Fruit fly (Drosophila melanogaster): ENCODE results near the gene Tbc1d15-17.

Gene Tbc1d15-17

DNA sequence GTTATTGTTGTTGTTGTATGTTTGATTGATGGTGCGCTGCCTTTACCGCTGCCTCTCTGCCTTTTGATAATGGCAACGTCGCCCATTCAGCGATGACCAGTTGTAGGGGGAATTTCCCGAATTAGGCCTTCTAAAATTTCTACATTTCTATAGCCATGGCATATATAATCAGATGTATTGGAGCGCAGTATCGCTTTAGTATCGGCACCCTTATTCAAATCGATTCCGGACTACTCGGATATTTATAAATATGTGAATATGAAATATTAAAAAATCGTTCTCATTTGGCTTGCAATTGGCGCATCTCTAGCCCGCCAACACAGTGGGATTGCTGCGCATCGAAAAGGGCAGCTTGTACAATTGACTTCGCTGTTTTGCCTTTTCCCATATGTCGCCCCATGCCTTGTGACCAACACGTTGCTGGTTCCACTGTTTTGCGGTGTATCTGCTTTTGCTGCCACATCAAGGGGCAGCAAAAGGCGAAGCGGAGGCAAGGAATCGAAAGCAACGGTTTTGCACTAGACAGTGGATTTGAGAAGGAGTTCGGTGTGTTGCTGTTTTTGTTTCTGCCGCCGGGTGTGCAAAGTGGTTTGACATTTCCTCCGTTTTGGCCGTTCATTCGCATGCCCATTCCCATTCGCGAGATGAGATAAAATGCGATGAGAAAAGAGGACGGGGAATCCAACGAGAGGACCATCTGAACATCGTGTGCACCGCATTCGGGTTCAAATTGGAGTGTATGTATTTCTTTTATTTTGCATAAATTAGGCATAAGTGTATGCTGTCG, 17.8 kb downstream of the Tbc1d15-17 start (continued):
- peak; percentile 28; the same call in 1 of the 2 replicates for TF ChIP-seq CG4730 (GFP tag; IDR thresholded peaks at IDR 0.05)
- 0 out of 3 replicates have a peak, but pooled peaks have one; percentile 60 for TF ChIP-seq CG3726 (GFP tag; IDR thresholded peaks at IDR 0.05)
- TF ChIP-seq CG15514 (GFP tag; optimal IDR thresholded peaks at IDR 0.05) = peak; percentile 54
- TF ChIP-seq CrebB (tag; optimal IDR thresholded peaks at IDR 0.05) = peak; percentile 22
- TF ChIP-seq CG14860 (GFP tag; IDR thresholded peaks at IDR 0.05; ENCODE audit: partially characterized antibody) = no peak
- TF ChIP-seq ash1 (GFP tag; optimal IDR thresholded peaks at IDR 0.05) = no peak
- no peak; the same call in 1 of the 2 replicates for TF ChIP-seq chm (GFP tag; IDR thresholded peaks at IDR 0.05)
- TF ChIP-seq prd (optimal IDR thresholded peaks at IDR 0.05) = no peak
- TF ChIP-seq prd (GFP tag; IDR thresholded peaks at IDR 0.05) = peak; percentile 74
- TF ChIP-seq bcd (GFP tag; optimal IDR thresholded peaks at IDR 0.05) = peak; percentile 66
- peak; percentile 74 for TF ChIP-seq CG30403 (GFP tag; optimal IDR thresholded peaks at IDR 0.05)
- peak in 1 of 3 experiments; percentile 42 for TF ChIP-seq lola (GFP tag; optimal IDR thresholded peaks at IDR 0.05)
- peak; percentile 49; the same call in 1 of the 2 replicates for TF ChIP-seq vvl (GFP tag; IDR thresholded peaks at IDR 0.05)
- peak; percentile 27 for TF ChIP-seq dm (GFP tag; optimal IDR thresholded peaks at IDR 0.05)
- TF ChIP-seq B-H1 (GFP tag; IDR thresholded peaks at IDR 0.05) = 0 out of 3 replicates have a peak, but pooled peaks have one; percentile 48
- TF ChIP-seq sc (optimal IDR thresholded peaks at IDR 0.05) = no peak
- TF ChIP-seq sc (GFP tag; optimal IDR thresholded peaks at IDR 0.05) = no peak
- TF ChIP-seq CG2129 (GFP tag; IDR thresholded peaks at IDR 0.05; ENCODE audit: partially characterized antibody) = no peak
- TF ChIP-seq Optix (GFP tag; IDR thresholded peaks at IDR 0.05) = no peak
- TF ChIP-seq ci (GFP tag; IDR thresholded peaks at IDR 0.05) = peak; percentile 59; the same call in 2 of the 3 replicates
- TF ChIP-seq CG32767 (GFP tag; IDR thresholded peaks at IDR 0.05) = peak; percentile 56
- TF ChIP-seq Adf1 (GFP tag; IDR thresholded peaks at IDR 0.05) = peak; percentile 51
- peak; percentile 32; the same call in 1 of the 2 replicates for TF ChIP-seq ssp (GFP tag; IDR thresholded peaks at IDR 0.05)
- TF ChIP-seq CG3407 (GFP tag; optimal IDR thresholded peaks at IDR 0.05) = peak; percentile 66
- no peak for TF ChIP-seq Hr39 (optimal IDR thresholded peaks at IDR 0.05)
- peak; percentile 37 for TF ChIP-seq B-H2 (GFP tag; optimal IDR thresholded peaks at IDR 0.05)
- no peak; the same call in 2 of the 3 replicates for TF ChIP-seq CG34422 (GFP tag; IDR thresholded peaks at IDR 0.05)
- peak; percentile 63; the same call in 1 of the 2 replicates for TF ChIP-seq sob (GFP tag; IDR thresholded peaks at IDR 0.05)
- no peak for TF ChIP-seq CG11504 (tag; optimal IDR thresholded peaks at IDR 0.05)
- peak; percentile 52; the same call in 1 of the 3 replicates for TF ChIP-seq Dbx (GFP tag; IDR thresholded peaks at IDR 0.05)
- TF ChIP-seq NFAT (GFP tag; IDR thresholded peaks at IDR 0.05) = peak; percentile 63; the same call in 1 of the 2 replicates
- no peak for TF ChIP-seq Dfd (GFP tag; optimal IDR thresholded peaks at IDR 0.05)
- peak; percentile 44 for TF ChIP-seq fd96Cb (tag; optimal IDR thresholded peaks at IDR 0.05)
- TF ChIP-seq slou (GFP tag; optimal IDR thresholded peaks at IDR 0.05) = no peak
- no peak for TF ChIP-seq cas (GFP tag; IDR thresholded peaks at IDR 0.05)
- no peak for TF ChIP-seq en (GFP tag; optimal IDR thresholded peaks at IDR 0.05)
- TF ChIP-seq hth (optimal IDR thresholded peaks at IDR 0.05) = no peak
- TF ChIP-seq Lim3 (GFP tag; IDR thresholded peaks at IDR 0.05) = no peak
- no peak for TF ChIP-seq psq (GFP tag; optimal IDR thresholded peaks at IDR 0.05)
- 0 out of 2 replicates have a peak, but pooled peaks have one; percentile 21 for TF ChIP-seq CG10959 (GFP tag; IDR thresholded peaks at IDR 0.05)
- peak; percentile 66 for TF ChIP-seq CG9932 (GFP tag; IDR thresholded peaks at IDR 0.05)
- TF ChIP-seq Tbp (GFP tag; optimal IDR thresholded peaks at IDR 0.05) = no peak
- TF ChIP-seq CG12219 (GFP tag; optimal IDR thresholded peaks at IDR 0.05) = peak; percentile 47
- peak; percentile 42 for TF ChIP-seq CG6683 (GFP tag; optimal IDR thresholded peaks at IDR 0.05)
- TF ChIP-seq shn (GFP tag; optimal IDR thresholded peaks at IDR 0.05) = peak; percentile 15
- peak; percentile 11 for TF ChIP-seq Sry-δ (GFP tag; optimal IDR thresholded peaks at IDR 0.05)
- no peak for TF ChIP-seq Bgb (GFP tag; IDR thresholded peaks at IDR 0.05; ENCODE audit: partially characterized antibody)
- TF ChIP-seq CG32532 (GFP tag; IDR thresholded peaks at IDR 0.05) = peak; percentile 64
- TF ChIP-seq pros (GFP tag; optimal IDR thresholded peaks at IDR 0.05) = no peak
- peak; percentile 69 for TF ChIP-seq Ada2b (GFP tag; IDR thresholded peaks at IDR 0.05)
